Fruit fly (Drosophila melanogaster): ENCODE measurements around the gene scpr-B.

scpr-B gene

DNA sequence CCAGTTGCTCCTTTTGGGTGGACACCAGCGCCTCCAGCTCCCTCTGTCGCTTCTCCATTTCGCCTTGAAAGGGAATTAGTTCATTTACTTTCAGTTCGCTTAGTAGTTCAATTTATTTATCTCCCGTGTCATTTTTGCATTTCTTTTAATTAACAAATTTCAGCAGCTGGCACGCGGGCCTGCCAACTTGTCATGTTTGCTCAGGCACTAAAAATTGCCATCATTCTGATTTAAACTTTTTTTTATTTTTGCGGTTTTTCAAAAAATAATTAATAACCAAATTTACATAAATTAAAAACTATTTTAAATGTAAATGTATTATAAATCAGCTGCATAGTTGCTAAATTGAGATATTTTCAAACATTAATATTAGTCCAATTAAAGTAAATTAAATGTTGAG is 10.4 kb downstream of the scpr-B start, which contains the start of gene GCC88:
Gene GCC88 (minus strand): TSS at position 209 of the 400 bp plus-strand sequence.
- TF ChIP-seq eg (GFP tag; IDR thresholded peaks at IDR 0.05) (no peak), CG8119 (GFP tag; IDR thresholded peaks at IDR 0.05) (no peak), Sox15 (GFP tag; optimal IDR thresholded peaks at IDR 0.05) (no peak), ss (GFP tag; optimal IDR thresholded peaks at IDR 0.05) (no peak), CG6276 (GFP tag; optimal IDR thresholded peaks at IDR 0.05) (no peak), pdm3 (GFP tag; optimal IDR thresholded peaks at IDR 0.05) (no peak), dac (GFP tag; optimal IDR thresholded peaks at IDR 0.05) (no peak), Ets96B (tag; optimal IDR thresholded peaks at IDR 0.05) (no peak), CG3032 (tag; optimal IDR thresholded peaks at IDR 0.05) (no peak), Hr39 (GFP tag; optimal IDR thresholded peaks at IDR 0.05) (no peak), CG6808 (GFP tag; optimal IDR thresholded peaks at IDR 0.05) (no peak), esn (GFP tag; optimal IDR thresholded peaks at IDR 0.05) (no peak)

DNA sequence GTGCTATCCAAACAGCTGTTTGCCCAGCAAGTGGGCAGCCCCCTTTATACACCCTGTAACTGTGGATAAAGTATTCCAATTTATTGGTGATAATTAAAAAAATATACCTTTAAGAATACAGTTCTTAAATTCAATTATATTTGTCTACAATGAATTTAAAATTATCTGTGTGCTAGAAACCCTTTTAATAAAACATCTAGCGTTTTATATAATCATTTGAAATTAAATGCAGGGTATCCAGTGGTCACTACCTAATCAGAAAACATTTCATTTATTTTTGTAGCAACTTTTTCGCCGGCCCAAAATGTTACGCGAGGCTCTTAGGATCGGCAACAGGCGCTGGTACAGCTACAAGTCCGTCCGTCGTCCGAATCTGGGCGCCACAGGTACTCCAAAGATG is 14.3 kb downstream of the scpr-B start, which contains the start of gene CG17726:
Gene CG17726 (plus strand): TSS at position 267 of the 400 bp plus-strand sequence.
- TF ChIP-seq fkh (GFP tag; optimal IDR thresholded peaks at IDR 0.05) (no peak), vri (GFP tag; optimal IDR thresholded peaks at IDR 0.05) (no peak), Hr38 (GFP tag; optimal IDR thresholded peaks at IDR 0.05) (no peak), Ets21C (GFP tag; optimal IDR thresholded peaks at IDR 0.05) (peak; percentile 92), CG15336 (GFP tag; IDR thresholded peaks at IDR 0.05) (peak; percentile 99), CG34406 (GFP tag; optimal IDR thresholded peaks at IDR 0.05) (peak; percentile 99), Gug (GFP tag; IDR thresholded peaks at IDR 0.05) (peak; percentile 96), CG11902 (GFP tag; optimal IDR thresholded peaks at IDR 0.05) (peak; percentile 92), fd85E (GFP tag; optimal IDR thresholded peaks at IDR 0.05) (no peak), CG16779 (tag; optimal IDR thresholded peaks at IDR 0.05) (no peak), CG4318 (GFP tag; optimal IDR thresholded peaks at IDR 0.05) (no peak), pdm3 (GFP tag; optimal IDR thresholded peaks at IDR 0.05) (peak; percentile 97), dac (GFP tag; optimal IDR thresholded peaks at IDR 0.05) (peak; percentile 71), cyc (GFP tag; optimal IDR thresholded peaks at IDR 0.05) (peak; percentile 95), acj6 (GFP tag; optimal IDR thresholded peaks at IDR 0.05) (peak; percentile 97), CG11294 (GFP tag; IDR thresholded peaks at IDR 0.05) (peak; percentile 95), fd59A (GFP tag; optimal IDR thresholded peaks at IDR 0.05) (peak; percentile 90), CG6163 (GFP tag; IDR thresholded peaks at IDR 0.05) (peak; percentile 99), CG6792 (GFP tag; optimal IDR thresholded peaks at IDR 0.05) (peak; percentile 97), Hr4 (GFP tag; optimal IDR thresholded peaks at IDR 0.05) (no peak), spab (GFP tag; optimal IDR thresholded peaks at IDR 0.05) (no peak), CG6808 (GFP tag; optimal IDR thresholded peaks at IDR 0.05) (peak; percentile 89), CG10669 (GFP tag; optimal IDR thresholded peaks at IDR 0.05) (peak; percentile 94), CG8632 (GFP tag; optimal IDR thresholded peaks at IDR 0.05) (peak; percentile 97), CG8119 (GFP tag; IDR thresholded peaks at IDR 0.05) (peak; percentile 99), Smox (GFP tag; optimal IDR thresholded peaks at IDR 0.05) (peak; percentile 97), OdsH (GFP tag; optimal IDR thresholded peaks at IDR 0.05) (peak; percentile 97), lz (GFP tag; optimal IDR thresholded peaks at IDR 0.05) (peak; percentile 97), Ets96B (tag; optimal IDR thresholded peaks at IDR 0.05) (peak; percentile 97), CG9139 (GFP tag; optimal IDR thresholded peaks at IDR 0.05) (peak; percentile 94), topi (GFP tag; optimal IDR thresholded peaks at IDR 0.05) (peak; percentile 97), CG31627 (GFP tag; optimal IDR thresholded peaks at IDR 0.05) (peak; percentile 97), Eip75B (GFP tag; optimal IDR thresholded peaks at IDR 0.05) (peak; percentile 96), CG32006 (GFP tag; optimal IDR thresholded peaks at IDR 0.05) (peak; percentile 94), Sox14 (GFP tag; optimal IDR thresholded peaks at IDR 0.05) (peak; percentile 97), salr (GFP tag; optimal IDR thresholded peaks at IDR 0.05) (peak; percentile 89 to 95), CG11762 (GFP tag; optimal IDR thresholded peaks at IDR 0.05; ENCODE audit: insufficient read depth) (no peak), Met (GFP tag; optimal IDR thresholded peaks at IDR 0.05) (peak; percentile 96), svp (GFP tag) (peak; percentile 98), Sox15 (GFP tag; optimal IDR thresholded peaks at IDR 0.05) (peak; percentile 94), CG10631 (GFP tag; optimal IDR thresholded peaks at IDR 0.05) (no peak), Blimp-1 (GFP tag; optimal IDR thresholded peaks at IDR 0.05) (peak; percentile 80), Lpt (GFP tag; optimal IDR thresholded peaks at IDR 0.05) (peak; percentile 87), eg (GFP tag; IDR thresholded peaks at IDR 0.05) (peak; percentile 99), achi (GFP tag; optimal IDR thresholded peaks at IDR 0.05) (peak; percentile 96)

Measured in whole organism, prepupa.